Worm (Caenorhabditis elegans) whole organism, L4 larva: ENCODE data around the gene H04D03.2.

Source experiments
- D1046.2 ChIP-seq: fragments of 200-800 bp; sonication (Bioruptor generic); IDR thresholded peaks from 2 replicates; pipeline ENCODE4 v1.3.6; 2022; ENCODE audit warnings: missing genetic modification characterization, missing compliant biosample characterization
- F10B5.3 ChIP-seq: sonication (generic microtip); optimal IDR thresholded peaks from 2 replicates; lab custom pipeline; 2016; ENCODE audit warnings: mild to moderate bottlenecking, missing genetic modification characterization, missing compliant biosample characterization
- F44E2.7 ChIP-seq: fragments of 200-800 bp; sonication (Bioruptor generic); IDR thresholded peaks from 2 replicates; pipeline ENCODE4 v2.1.2; 2022; ENCODE audit warnings: missing genetic modification characterization, missing compliant biosample characterization
- R02D3.7 ChIP-seq: fragments of 150-350 bp; sonication (generic microtip); optimal IDR thresholded peaks from 3 replicates; lab custom pipeline; 2014; ENCODE audit warnings: missing biosample characterization, missing genetic modification characterization
- T26A8.4 ChIP-seq: fragments of 200-800 bp; sonication (Bioruptor generic); IDR thresholded peaks from 2 replicates; pipeline ENCODE4 v1.3.6; 2022; ENCODE audit warnings: missing genetic modification characterization, missing compliant biosample characterization
- Y48G9A.11 ChIP-seq: fragments of 200-800 bp; sonication (Bioruptor generic); IDR thresholded peaks from 2 replicates; pipeline ENCODE4 v1.3.6; 2022; ENCODE audit warnings: missing genetic modification reagents, missing genetic modification characterization, missing compliant biosample characterization
- ZK337.2 ChIP-seq: fragments of 200-800 bp; sonication (Bioruptor generic); IDR thresholded peaks from 2 replicates; pipeline ENCODE4 v1.3.6; 2022; ENCODE audit warnings: missing genetic modification reagents, missing genetic modification characterization, missing compliant biosample characterization
- aly-2 ChIP-seq: sonication (generic microtip); optimal IDR thresholded peaks from 2 replicates; lab custom pipeline; 2018; ENCODE audit warnings: missing biosample characterization, missing genetic modification characterization
- attf-4 ChIP-seq: sonication (generic microtip); optimal IDR thresholded peaks from 3 replicates; lab custom pipeline; 2017; ENCODE audit warnings: missing biosample characterization, missing genetic modification characterization
- ceh-20 ChIP-seq: fragments of 200-800 bp; sonication (Bioruptor generic); IDR thresholded peaks from 2 replicates; pipeline ENCODE4 v1.3.6; 2022; ENCODE audit warnings: missing genetic modification reagents, missing genetic modification characterization, missing compliant biosample characterization
- ceh-44 ChIP-seq: fragments of 200-800 bp; sonication (Bioruptor generic); IDR thresholded peaks from 2 replicates; pipeline ENCODE4 v1.3.6; 2022; ENCODE audit warnings: missing genetic modification reagents, missing genetic modification characterization, missing compliant biosample characterization
- ctbp-1 ChIP-seq: fragments of 200-800 bp; sonication (Bioruptor generic); IDR thresholded peaks from 2 replicates; pipeline ENCODE4 v1.3.6; 2022; ENCODE audit warnings: missing genetic modification reagents, missing genetic modification characterization, missing compliant biosample characterization
- daf-12 ChIP-seq: fragments of 150-350 bp; optimal IDR thresholded peaks from 2 replicates; lab custom pipeline; 2014; ENCODE audit warnings: missing biosample characterization, missing genetic modification reagents, missing genetic modification characterization
- daf-16 ChIP-seq, 3 experiments: sonication (generic microtip); optimal IDR thresholded peaks; 2 replicates each; lab custom pipeline; 2016 to 2017; ENCODE audit warnings: missing genetic modification characterization in 3 of 3, missing genetic modification reagents in 3 of 3, mild to moderate bottlenecking in 2 of 3, missing compliant biosample characterization in 2 of 3, missing biosample characterization in 1 of 3, moderate library complexity in 1 of 3
- daf-8 ChIP-seq: fragments of 200-800 bp; sonication (Bioruptor generic); IDR thresholded peaks from 2 replicates; pipeline ENCODE4 v1.3.6; 2022; ENCODE audit warnings: missing genetic modification characterization, missing compliant biosample characterization
- dmd-9 ChIP-seq: fragments of 200-800 bp; sonication (Bioruptor generic); IDR thresholded peaks from 2 replicates; pipeline ENCODE4 v1.3.6; 2022; ENCODE audit warnings: missing genetic modification reagents, missing genetic modification characterization, missing compliant biosample characterization
- dpl-1 ChIP-seq: fragments of 150-350 bp; optimal IDR thresholded peaks from 2 replicates; lab custom pipeline; 2014; ENCODE audit warnings: missing biosample characterization, missing genetic modification reagents, missing genetic modification characterization
- egl-43 ChIP-seq: fragments of 200-800 bp; sonication (Bioruptor generic); IDR thresholded peaks from 2 replicates; pipeline ENCODE4 v1.3.6; 2022; ENCODE audit warnings: missing genetic modification reagents, missing genetic modification characterization, missing compliant biosample characterization
- fos-1 ChIP-seq: fragments of 150-350 bp; optimal IDR thresholded peaks from 2 replicates; lab custom pipeline; 2014; ENCODE audit warnings: missing biosample characterization, missing genetic modification characterization
- hif-1 ChIP-seq, 2 experiments: sonication (generic microtip); optimal IDR thresholded peaks; 2 replicates each; lab custom pipeline; 2016 to 2017; ENCODE audit warnings: missing compliant biosample characterization in 2 of 2, missing genetic modification characterization in 2 of 2, missing genetic modification reagents in 2 of 2, missing genotype in 2 of 2, mild to moderate bottlenecking in 1 of 2
- hlh-11 ChIP-seq: fragments of 200-800 bp; sonication (Bioruptor generic); optimal IDR thresholded peaks from 2 replicates; lab custom pipeline; 2018; ENCODE audit warnings: mild to moderate bottlenecking, missing genetic modification characterization, missing compliant biosample characterization
- hmg-1.1 ChIP-seq: fragments of 200-800 bp; sonication (Bioruptor generic); IDR thresholded peaks from 2 replicates; pipeline ENCODE4 v1.3.6; 2022; ENCODE audit warnings: missing genetic modification reagents, missing genetic modification characterization, missing compliant biosample characterization
- jun-1 ChIP-seq: fragments of 150-350 bp; optimal IDR thresholded peaks from 2 replicates; lab custom pipeline; 2014; ENCODE audit warnings: missing biosample characterization, missing genetic modification reagents, missing genetic modification characterization
- lim-7 ChIP-seq: fragments of 200-800 bp; sonication (Bioruptor generic); IDR thresholded peaks from 2 replicates; pipeline ENCODE4 v1.3.6; 2022; ENCODE audit warnings: missing genetic modification characterization, missing compliant biosample characterization
- lin-38 ChIP-seq: fragments of 200-800 bp; sonication (Bioruptor generic); IDR thresholded peaks from 2 replicates; pipeline ENCODE4 v1.3.6; 2022; ENCODE audit warnings: missing genetic modification reagents, missing genetic modification characterization, missing compliant biosample characterization
- lsy-2 ChIP-seq, 2 experiments: fragments of 150-350 bp in 1 of 2; sonication (generic microtip) in 1 of 2; optimal IDR thresholded peaks; 2 replicates each; lab custom pipeline; 2014 to 2017; ENCODE audit warnings: missing biosample characterization in 2 of 2, missing genetic modification characterization in 2 of 2
- mes-2 ChIP-seq: sonication (generic microtip); optimal IDR thresholded peaks from 2 replicates; lab custom pipeline; 2016; ENCODE audit warnings: missing genotype, mild to moderate bottlenecking, missing genetic modification characterization, missing compliant biosample characterization; ENCODE audit not compliant: poor library complexity, severe bottlenecking
- mxl-2 ChIP-seq: fragments of 200-800 bp; sonication (Bioruptor generic); conservative IDR thresholded peaks from 2 replicates; pipeline ENCODE4 v1.3.6; 2022; ENCODE audit warnings: missing genetic modification reagents, missing genetic modification characterization, missing compliant biosample characterization
- nhr-11 ChIP-seq: fragments of 150-350 bp; optimal IDR thresholded peaks from 2 replicates; lab custom pipeline; 2014; ENCODE audit warnings: missing biosample characterization, missing genetic modification characterization
- nhr-25 ChIP-seq: sonication (generic microtip); optimal IDR thresholded peaks from 2 replicates; lab custom pipeline; 2017; ENCODE audit warnings: missing genetic modification characterization, mild to moderate bottlenecking, missing compliant biosample characterization, antibody characterized with exemption, moderate library complexity, borderline replicate concordance; ENCODE audit not compliant: insufficient read depth
- nhr-42 ChIP-seq: fragments of 200-800 bp; sonication (Bioruptor generic); IDR thresholded peaks from 2 replicates; pipeline ENCODE4 v1.3.6; 2022; ENCODE audit warnings: missing genetic modification characterization, missing compliant biosample characterization
- nhr-48 ChIP-seq: sonication (generic microtip); optimal IDR thresholded peaks from 2 replicates; lab custom pipeline; 2016; ENCODE audit warnings: mild to moderate bottlenecking, missing genetic modification characterization, missing compliant biosample characterization
- nhr-77 ChIP-seq: fragments of 150-350 bp; optimal IDR thresholded peaks from 2 replicates; lab custom pipeline; 2014; ENCODE audit warnings: missing biosample characterization, missing genetic modification characterization
- rbr-2 ChIP-seq: sonication (generic microtip); optimal IDR thresholded peaks from 2 replicates; lab custom pipeline; 2016; ENCODE audit warnings: missing genotype, missing genetic modification characterization, missing compliant biosample characterization
- sdz-12 ChIP-seq: fragments of 200-800 bp; sonication (Bioruptor generic); optimal IDR thresholded peaks from 2 replicates; lab custom pipeline; 2018; ENCODE audit warnings: mild to moderate bottlenecking, missing genetic modification characterization, missing compliant biosample characterization
- snpc-1.2 ChIP-seq: fragments of 200-800 bp; sonication (Bioruptor generic); IDR thresholded peaks from 2 replicates; pipeline ENCODE4 v1.3.6; 2022; ENCODE audit warnings: missing genetic modification reagents, missing genetic modification characterization, missing compliant biosample characterization
- spr-3 ChIP-seq: fragments of 200-800 bp; sonication (Bioruptor generic); optimal IDR thresholded peaks from 2 replicates; lab custom pipeline; 2018; ENCODE audit warnings: mild to moderate bottlenecking, missing genetic modification characterization, missing compliant biosample characterization
- tag-97 ChIP-seq: fragments of 200-800 bp; sonication (Bioruptor generic); IDR thresholded peaks from 2 replicates; pipeline ENCODE4 v1.3.6; 2022; ENCODE audit warnings: missing genetic modification characterization, missing compliant biosample characterization
- tra-1 ChIP-seq: fragments of 200-800 bp; sonication (Bioruptor generic); IDR thresholded peaks from 2 replicates; pipeline ENCODE4 v1.3.6; 2022; ENCODE audit warnings: missing genetic modification reagents, missing genetic modification characterization, missing compliant biosample characterization
- unc-62 ChIP-seq, 3 experiments: fragments of 150-350 bp in 1 of 3; sonication (generic microtip); optimal IDR thresholded peaks in 2 of 3; peaks in 1 of 3; 1 replicate in 1 of 3; 2 replicates in 2 of 3; lab custom pipeline; 2014 to 2017; ENCODE audit warnings: missing biosample characterization in 3 of 3, missing genetic modification characterization in 3 of 3, missing genetic modification reagents in 3 of 3, missing genotype in 1 of 3
- vab-7 ChIP-seq: fragments of 200-800 bp; sonication (Bioruptor generic); IDR thresholded peaks from 2 replicates; pipeline ENCODE4 v1.3.6; 2022; ENCODE audit warnings: missing genetic modification reagents, missing genetic modification characterization, missing compliant biosample characterization
- zag-1 ChIP-seq: fragments of 150-350 bp; optimal IDR thresholded peaks from 2 replicates; lab custom pipeline; 2014; ENCODE audit warnings: missing biosample characterization, missing genetic modification characterization
- ztf-7 ChIP-seq: fragments of 150-350 bp; optimal IDR thresholded peaks from 2 replicates; lab custom pipeline; 2014; ENCODE audit warnings: missing biosample characterization, missing genetic modification characterization

Gene H04D03.2

ce11 chrIII:10435938-10436842 is 6.0 kb downstream of the H04D03.2 start, which contains the start of the genes smrd-1 and enu-3.1 (continued):
- 0 out of 2 replicates have a peak, but pooled peaks have one; percentile 10 for TF ChIP-seq tra-1 (GFP tag; lab: Robert Waterston, UW)
- TF ChIP-seq ctbp-1 (GFP tag; lab: Robert Waterston, UW) = peak; percentile 81
- TF ChIP-seq rbr-2 = peak; percentile 72
- peak; percentile 20; the same call in 1 of the 2 replicates for TF ChIP-seq egl-43 (GFP tag; lab: Robert Waterston, UW)
- TF ChIP-seq lim-7 (GFP tag; lab: Robert Waterston, UW) = peak; percentile 62; the same call in 1 of the 2 replicates
- peak; percentile 10 for TF ChIP-seq nhr-11
- TF ChIP-seq T26A8.4 (GFP tag; lab: Robert Waterston, UW) = peak; percentile 30; the same call in 1 of the 2 replicates
- peak; percentile 57; the same call in 1 of the 2 replicates for TF ChIP-seq Y48G9A.11 (GFP tag; lab: Robert Waterston, UW)
- peak; percentile 73 for TF ChIP-seq hmg-1.1 (GFP tag; lab: Robert Waterston, UW)
- peak; percentile 62 for TF ChIP-seq dpl-1 (GFP tag; lab: Kevin White, UChicago)
- peak in 1 of 2 experiments; percentile 53 for TF ChIP-seq hif-1 (tag; optimal IDR thresholded peaks at IDR 0.05; lab: Kevin White, UChicago)
- TF ChIP-seq mes-2 (tag; lab: Kevin White, UChicago) = peak; percentile 94
- 0 out of 2 replicates have a peak, but pooled peaks have one; percentile 54 for TF ChIP-seq dmd-9 (GFP tag; lab: Robert Waterston, UW)
- peak; percentile 89 for TF ChIP-seq lin-38
- peak; percentile 76 for TF ChIP-seq vab-7 (GFP tag; lab: Robert Waterston, UW)
- peak in 1 of 2 experiments; percentile 72 for TF ChIP-seq lsy-2 (tag; optimal IDR thresholded peaks at IDR 0.05; lab: Kevin White, UChicago)
- 0 out of 2 replicates have a peak, but pooled peaks have one; percentile 46 for TF ChIP-seq ZK337.2 (GFP tag; lab: Robert Waterston, UW)
- TF ChIP-seq D1046.2 (GFP tag; lab: Robert Waterston, UW) = 0 out of 2 replicates have a peak, but pooled peaks have one; percentile 66
- peak; percentile 58 for TF ChIP-seq ceh-20 (GFP tag; lab: Robert Waterston, UW)

DNA sequence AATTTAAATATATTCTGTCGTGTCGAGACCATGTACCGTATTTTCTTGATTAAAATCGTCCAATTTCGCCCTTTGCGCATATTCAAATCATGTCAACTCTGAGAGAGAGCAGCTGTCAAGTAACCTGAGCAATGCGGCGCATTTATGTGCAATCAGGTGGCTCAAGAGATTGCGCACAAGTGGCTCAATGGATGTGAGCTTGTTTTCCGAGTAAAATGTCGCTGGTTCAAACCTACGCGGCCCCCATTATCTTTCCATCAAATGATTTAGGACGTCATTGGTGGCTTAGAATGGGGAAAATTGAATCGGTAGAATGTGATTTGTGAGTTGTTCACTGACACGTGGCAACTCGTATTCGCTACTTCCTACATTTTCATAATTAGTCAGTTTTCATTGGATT is 10.1 kb downstream of the H04D03.2 start:
- TF ChIP-seq rbr-2 (peak; percentile 13), jun-1 (tag; lab: Kevin White, UChicago) (no peak), R02D3.7 (tag; lab: Kevin White, UChicago) (no peak), F10B5.3 (tag; lab: Kevin White, UChicago) (no peak), dmd-9 (GFP tag; lab: Robert Waterston, UW) (0 out of 2 replicates have a peak, but pooled peaks have one; percentile 28), daf-16 (GFP tag; optimal IDR thresholded peaks at IDR 0.05; lab: Kevin White, UChicago) (no peak), daf-16 (tag; optimal IDR thresholded peaks at IDR 0.05; lab: Kevin White, UChicago) (peak; percentile 18), ceh-44 (GFP tag; lab: Robert Waterston, UW) (peak; percentile 52; the same call in 1 of the 2 replicates), lsy-2 (tag; optimal IDR thresholded peaks at IDR 0.05; lab: Kevin White, UChicago) (peak in 1 of 2 experiments; percentile 20), nhr-25 (no peak), nhr-11 (peak; percentile 41), unc-62 (GFP tag; optimal IDR thresholded peaks at IDR 0.05 in 1 of 2; lab: Kevin White, UChicago) (peak in 1 of 2 experiments; percentile 18), unc-62 (tag; optimal IDR thresholded peaks at IDR 0.05; lab: Kevin White, UChicago) (no peak), egl-43 (GFP tag; lab: Robert Waterston, UW) (0 out of 2 replicates have a peak, but pooled peaks have one; percentile 66), daf-8 (GFP tag; lab: Robert Waterston, UW) (no peak), nhr-42 (GFP tag; lab: Robert Waterston, UW) (no peak), tag-97 (GFP tag; lab: Robert Waterston, UW) (no peak)

- TF ChIP-seq R02D3.7 (tag; lab: Kevin White, UChicago) (no peak), mxl-2 (no peak), sdz-12 (GFP tag; lab: Kevin White, UChicago) (no peak), ceh-20 (GFP tag; lab: Robert Waterston, UW) (no peak), spr-3 (no peak), zag-1 (tag; lab: Kevin White, UChicago) (no peak), nhr-77 (tag; lab: Kevin White, UChicago) (no peak), nhr-48 (tag; lab: Kevin White, UChicago) (no peak), aly-2 (tag; lab: Kevin White, UChicago) (no peak), snpc-1.2 (GFP tag; lab: Robert Waterston, UW) (no peak), ceh-44 (GFP tag; lab: Robert Waterston, UW) (no peak), attf-4 (tag; lab: Kevin White, UChicago) (no peak), jun-1 (tag; lab: Kevin White, UChicago) (no peak), ztf-7 (no peak), daf-12 (tag; lab: Kevin White, UChicago) (no peak), fos-1 (no peak), hlh-11 (tag; lab: Kevin White, UChicago) (no peak), F44E2.7 (GFP tag; lab: Robert Waterston, UW) (no peak), lim-7 (GFP tag; lab: Robert Waterston, UW) (no peak)
These were observed 14.3 kb downstream of the H04D03.2 start, which contains the start of gene prp-3 for ce11 chrIII:10427882-10428281. TSS of gene prp-3 (minus strand) at chrIII:10427982.
